Worm (Caenorhabditis elegans) whole organism, L3 larva: ENCODE data around the gene clec-82.

Source experiments
- ceh-82 ChIP-seq: fragments of 150-350 bp; optimal IDR thresholded peaks from 2 replicates; lab custom pipeline; 2014; ENCODE audit warnings: missing biosample characterization, missing genetic modification characterization
- mdl-1 ChIP-seq: fragments of 150-350 bp; optimal IDR thresholded peaks from 2 replicates; lab custom pipeline; 2014; ENCODE audit warnings: missing biosample characterization, missing genetic modification characterization
- skn-1 ChIP-seq: fragments of 150-350 bp; optimal IDR thresholded peaks from 2 replicates; lab custom pipeline; 2014; ENCODE audit warnings: missing biosample characterization, missing genetic modification characterization

DNA sequence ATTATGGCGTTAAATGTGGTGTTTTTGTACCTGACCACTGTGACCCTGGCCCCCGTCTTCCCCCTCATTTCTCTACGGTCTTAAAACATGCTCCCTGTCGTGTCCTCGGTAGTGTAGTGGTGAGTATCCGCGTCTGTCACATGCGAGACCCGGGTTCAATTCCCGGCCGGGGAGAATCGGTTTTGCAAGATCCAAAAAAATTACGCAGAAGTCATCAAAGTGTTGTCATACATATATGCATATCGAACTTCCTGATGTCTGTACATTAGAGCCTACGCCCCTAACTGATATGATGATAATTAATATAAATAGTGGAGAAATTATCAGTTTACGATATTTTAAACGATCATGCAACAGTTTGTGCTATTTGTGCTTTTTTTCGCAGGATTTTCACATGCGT is 29.9 kb upstream of the clec-82 start, which contains the start of gene Y54G2A.45:
- TF ChIP-seq ceh-82 (tag; lab: Kevin White, UChicago) (no peak), skn-1 (peak; percentile 83), mdl-1 (tag; lab: Kevin White, UChicago) (no peak)
